Fruit fly (Drosophila melanogaster): ENCODE measurements around the gene CG5151.

DNA sequence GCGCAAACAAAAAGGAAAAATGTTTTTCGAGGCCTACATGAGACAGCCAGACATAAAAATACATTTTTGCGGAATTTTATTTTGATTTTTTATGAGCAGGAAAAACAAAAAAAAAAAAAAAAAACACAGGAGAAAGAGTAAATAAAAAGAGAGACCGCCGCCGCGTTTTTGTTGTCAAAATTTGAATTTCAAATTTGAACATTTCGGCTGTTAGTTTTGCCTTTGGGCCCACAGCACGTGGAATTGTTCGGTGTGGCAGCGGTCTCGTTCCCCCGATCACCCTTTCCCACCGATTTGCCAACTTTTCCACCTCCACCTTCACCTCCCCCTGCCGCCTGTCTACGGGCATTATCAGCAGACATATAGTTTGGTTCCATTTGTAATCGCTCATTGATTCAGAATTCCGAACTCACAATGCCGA lies 7.7 kb downstream of the CG5151 start:
- no peak for TF ChIP-seq insv (optimal IDR thresholded peaks at IDR 0.05)
- TF ChIP-seq psq (optimal IDR thresholded peaks at IDR 0.05): no peak
- TF ChIP-seq Myc (optimal IDR thresholded peaks at IDR 0.05): no peak

Data from Kc167 (cell line).